Fruit fly (Drosophila melanogaster) whole organism, embryonic: ENCODE measurements around the gene upSET.

Source experiments
- Bdp1 ChIP-seq: fragments of 200-800 bp; sonication (Bioruptor generic); optimal IDR thresholded peaks from 3 replicates; lab custom pipeline; 2016; ENCODE audit warnings: missing biosample characterization, missing genetic modification characterization
- CG1024 ChIP-seq: fragments of 200-800 bp; sonication (Bioruptor generic); IDR thresholded peaks from 2 replicates; pipeline ENCODE4 v1.3.6; 2022; ENCODE audit warnings: missing biosample characterization, missing genetic modification characterization
- CG10267 ChIP-seq: fragments of 200-800 bp; sonication (Bioruptor generic); optimal IDR thresholded peaks from 2 replicates; lab custom pipeline; 2018; ENCODE audit warnings: missing biosample characterization, mild to moderate bottlenecking, missing genetic modification characterization, moderate library complexity
- CG11247 ChIP-seq: fragments of 200-800 bp; sonication (Bioruptor generic); IDR thresholded peaks from 2 replicates; pipeline ENCODE4 v1.3.6; 2022; ENCODE audit warnings: missing biosample characterization, missing genetic modification characterization
- CG11504 ChIP-seq: fragments of 200-800 bp; sonication (Bioruptor generic); optimal IDR thresholded peaks from 3 replicates; lab custom pipeline; 2019; ENCODE audit warnings: missing biosample characterization, mild to moderate bottlenecking, missing genetic modification characterization, moderate library complexity
- CG11695 ChIP-seq: fragments of 200-800 bp; sonication (Bioruptor generic); IDR thresholded peaks from 3 replicates; pipeline ENCODE4 v1.3.6; 2022; ENCODE audit warnings: missing biosample characterization, missing genetic modification characterization
- CG12299 ChIP-seq: fragments of 200-800 bp; sonication (Bioruptor generic); optimal IDR thresholded peaks from 2 replicates; lab custom pipeline; 2018; ENCODE audit warnings: missing biosample characterization, mild to moderate bottlenecking, missing genetic modification characterization
- CG16863 ChIP-seq: fragments of 200-800 bp; sonication (Bioruptor generic); optimal IDR thresholded peaks from 3 replicates; lab custom pipeline; 2016; ENCODE audit warnings: missing biosample characterization, missing genetic modification characterization
- CG17385 ChIP-seq: fragments of 200-800 bp; sonication (Bioruptor generic); optimal IDR thresholded peaks from 3 replicates; lab custom pipeline; 2018; ENCODE audit warnings: missing biosample characterization, mild to moderate bottlenecking, missing genetic modification characterization
- CG18011 ChIP-seq: fragments of 200-800 bp; sonication (Bioruptor generic); optimal IDR thresholded peaks from 2 replicates; lab custom pipeline; 2017; ENCODE audit warnings: missing biosample characterization, missing genetic modification characterization, mild to moderate bottlenecking, moderate library complexity, missing genotype
- CG2202 ChIP-seq: fragments of 200-800 bp; sonication (Bioruptor generic); optimal IDR thresholded peaks from 2 replicates; lab custom pipeline; 2018; ENCODE audit warnings: missing biosample characterization, mild to moderate bottlenecking, missing genetic modification characterization
- CG31365 ChIP-seq: fragments of 200-800 bp; sonication (Bioruptor generic); optimal IDR thresholded peaks from 2 replicates; lab custom pipeline; 2018; ENCODE audit warnings: missing biosample characterization, mild to moderate bottlenecking, missing genetic modification characterization
- CG3281 ChIP-seq: fragments of 200-800 bp; sonication (Bioruptor generic); optimal IDR thresholded peaks from 3 replicates; lab custom pipeline; 2017; ENCODE audit warnings: missing biosample characterization, mild to moderate bottlenecking, missing genetic modification characterization
- CG3995 ChIP-seq: fragments of 200-800 bp; sonication (Bioruptor generic); optimal IDR thresholded peaks from 3 replicates; lab custom pipeline; 2016; ENCODE audit warnings: missing biosample characterization, missing genetic modification characterization
- CG6254 ChIP-seq: fragments of 200-800 bp; sonication (Bioruptor generic); optimal IDR thresholded peaks from 3 replicates; lab custom pipeline; 2017; ENCODE audit warnings: mild to moderate bottlenecking, missing biosample characterization, missing genetic modification reagents, missing genetic modification characterization
- CG6689 ChIP-seq: fragments of 200-800 bp; sonication (Bioruptor generic); IDR thresholded peaks from 2 replicates; pipeline ENCODE4 v1.3.6; 2022; ENCODE audit warnings: missing biosample characterization, missing genetic modification characterization
- CG6791 ChIP-seq: fragments of 200-800 bp; sonication (Bioruptor generic); IDR thresholded peaks from 3 replicates; pipeline ENCODE4 v1.3.6; 2022; ENCODE audit warnings: missing biosample characterization, missing genetic modification characterization; ENCODE audit not compliant: partially characterized antibody
- CG7839 ChIP-seq: fragments of 200-800 bp; sonication (Bioruptor generic); optimal IDR thresholded peaks from 3 replicates; lab custom pipeline; 2018; ENCODE audit warnings: missing biosample characterization, mild to moderate bottlenecking, missing genetic modification characterization, moderate library complexity
- CG8290 ChIP-seq, 3 experiments: fragments of 200-800 bp; sonication (Bioruptor generic); optimal IDR thresholded peaks; 2 replicates each; lab custom pipeline; 2016 to 2019; ENCODE audit warnings: missing biosample characterization in 3 of 3, missing genetic modification characterization in 3 of 3, mild to moderate bottlenecking in 2 of 3, moderate library complexity in 1 of 3
- Dbx ChIP-seq: fragments of 200-800 bp; sonication (Bioruptor generic); IDR thresholded peaks from 3 replicates; pipeline ENCODE4 v1.3.6; 2022; ENCODE audit warnings: missing biosample characterization, missing genetic modification characterization
- Deaf1 ChIP-seq: fragments of 200-800 bp; optimal IDR thresholded peaks from 3 replicates; lab custom pipeline; 2019; ENCODE audit warnings: missing biosample characterization, mild to moderate bottlenecking, missing genetic modification characterization, moderate library complexity
- Fer2 ChIP-seq: fragments of 200-800 bp; sonication (Bioruptor generic); optimal IDR thresholded peaks from 2 replicates; lab custom pipeline; 2018; ENCODE audit warnings: missing biosample characterization, mild to moderate bottlenecking, missing genetic modification characterization, moderate library complexity
- H15 ChIP-seq: fragments of 200-800 bp; sonication (Bioruptor generic); IDR thresholded peaks from 3 replicates; pipeline ENCODE4 v1.3.6; 2022; ENCODE audit warnings: missing biosample characterization, missing genetic modification characterization
- Hand ChIP-seq: fragments of 200-800 bp; sonication (Bioruptor generic); optimal IDR thresholded peaks from 2 replicates; lab custom pipeline; 2017; ENCODE audit warnings: mild to moderate bottlenecking, missing biosample characterization, missing genetic modification reagents, missing genetic modification characterization
- HmgZ ChIP-seq: fragments of 200-800 bp; sonication (Bioruptor generic); optimal IDR thresholded peaks from 2 replicates; lab custom pipeline; 2018; ENCODE audit warnings: missing biosample characterization, mild to moderate bottlenecking, missing genetic modification characterization
- Jarid2 ChIP-seq: fragments of 200-800 bp; sonication (Bioruptor generic); optimal IDR thresholded peaks from 3 replicates; lab custom pipeline; 2017; ENCODE audit warnings: mild to moderate bottlenecking, missing biosample characterization, missing genetic modification reagents, missing genetic modification characterization
- Lim3 ChIP-seq: fragments of 200-800 bp; sonication (Bioruptor generic); IDR thresholded peaks from 2 replicates; pipeline ENCODE4 v1.3.6; 2022; ENCODE audit warnings: missing biosample characterization, missing genetic modification characterization
- Spps ChIP-seq: fragments of 200-800 bp; sonication (Bioruptor generic); optimal IDR thresholded peaks from 2 replicates; lab custom pipeline; 2018; ENCODE audit warnings: missing biosample characterization, mild to moderate bottlenecking, missing genetic modification characterization
- Sry-δ ChIP-seq: fragments of 200-800 bp; sonication (Bioruptor generic); optimal IDR thresholded peaks from 2 replicates; lab custom pipeline; 2016; ENCODE audit warnings: missing biosample characterization, missing genetic modification characterization
- Vsx1 ChIP-seq: fragments of 200-800 bp; sonication (Bioruptor generic); optimal IDR thresholded peaks from 2 replicates; lab custom pipeline; 2017; ENCODE audit warnings: missing biosample characterization, mild to moderate bottlenecking, missing genetic modification characterization, missing genetic modification reagents
- abd-A ChIP-seq: fragments of 200-800 bp; sonication (Bioruptor generic); optimal IDR thresholded peaks from 3 replicates; lab custom pipeline; 2019; ENCODE audit warnings: missing biosample characterization, mild to moderate bottlenecking, missing genetic modification characterization, moderate library complexity
- ato ChIP-seq: fragments of 200-800 bp; sonication (Bioruptor generic); IDR thresholded peaks from 2 replicates; pipeline ENCODE4 v1.3.6; 2022; ENCODE audit warnings: missing biosample characterization, missing genetic modification characterization; ENCODE audit not compliant: partially characterized antibody
- cad ChIP-seq: fragments of >200 bp; optimal IDR thresholded peaks from 2 replicates; lab custom pipeline; 2017; ENCODE audit warnings: missing biosample characterization, missing genetic modification characterization
- ci ChIP-seq: fragments of 200-800 bp; sonication (Bioruptor generic); IDR thresholded peaks from 3 replicates; pipeline ENCODE4 v1.3.6; 2022; ENCODE audit warnings: missing biosample characterization, missing genetic modification characterization
- corto ChIP-seq: fragments of 200-800 bp; sonication (Bioruptor generic); optimal IDR thresholded peaks from 2 replicates; lab custom pipeline; 2016; ENCODE audit warnings: missing biosample characterization, mild to moderate bottlenecking, missing genetic modification characterization, moderate library complexity
- gsb ChIP-seq: fragments of 200-800 bp; sonication (Bioruptor generic); IDR thresholded peaks from 2 replicates; pipeline ENCODE4 v1.3.6; 2022; ENCODE audit warnings: missing biosample characterization, missing genetic modification characterization
- hkb ChIP-seq, 2 experiments: fragments of 200-800 bp in 1 of 2; fragments of >200 bp in 1 of 2; sonication (Bioruptor generic) in 1 of 2; IDR thresholded peaks in 1 of 2; optimal IDR thresholded peaks in 1 of 2; 2 replicates each; pipeline versions ENCODE4 v1.3.6 to Lab custom; 2017 to 2022; ENCODE audit warnings: missing biosample characterization in 1 of 2, missing genetic modification characterization in 1 of 2
- kah ChIP-seq: fragments of 200-800 bp; sonication (Bioruptor generic); optimal IDR thresholded peaks from 2 replicates; lab custom pipeline; 2018; ENCODE audit warnings: missing biosample characterization, mild to moderate bottlenecking, missing genetic modification characterization
- kay ChIP-seq: fragments of 200-800 bp; sonication (Bioruptor generic); optimal IDR thresholded peaks from 2 replicates; lab custom pipeline; 2016; ENCODE audit warnings: missing biosample characterization, missing genetic modification characterization
- lab ChIP-seq: fragments of 200-800 bp; sonication (Bioruptor generic); optimal IDR thresholded peaks from 3 replicates; lab custom pipeline; 2017; ENCODE audit warnings: missing biosample characterization, missing genetic modification characterization, mild to moderate bottlenecking, moderate library complexity, missing genetic modification reagents
- luna ChIP-seq: fragments of 200-800 bp; sonication (Bioruptor generic); optimal IDR thresholded peaks from 2 replicates; lab custom pipeline; 2016; ENCODE audit warnings: missing biosample characterization, missing genetic modification characterization
- nom ChIP-seq: fragments of 200-800 bp; sonication (Bioruptor generic); optimal IDR thresholded peaks from 2 replicates; lab custom pipeline; 2017; ENCODE audit warnings: missing biosample characterization, missing genetic modification characterization, mild to moderate bottlenecking, moderate library complexity, missing genetic modification reagents
- phol ChIP-seq: fragments of 200-800 bp; sonication (Bioruptor generic); optimal IDR thresholded peaks from 3 replicates; lab custom pipeline; 2018; ENCODE audit warnings: missing biosample characterization, mild to moderate bottlenecking, missing genetic modification characterization, moderate library complexity
- pita ChIP-seq: fragments of 200-800 bp; sonication (Bioruptor generic); optimal IDR thresholded peaks from 2 replicates; lab custom pipeline; 2017; ENCODE audit warnings: missing biosample characterization, mild to moderate bottlenecking, missing genetic modification characterization
- pnt ChIP-seq: fragments of 200-800 bp; sonication (Bioruptor generic); optimal IDR thresholded peaks from 3 replicates; lab custom pipeline; 2016; ENCODE audit warnings: missing biosample characterization, missing genetic modification characterization
- pum ChIP-seq: fragments of 200-800 bp; sonication (Bioruptor generic); optimal IDR thresholded peaks from 2 replicates; lab custom pipeline; 2016; ENCODE audit warnings: missing biosample characterization, missing genetic modification characterization
- scrt ChIP-seq: fragments of 200-800 bp; sonication (Bioruptor generic); optimal IDR thresholded peaks from 2 replicates; lab custom pipeline; 2018; ENCODE audit warnings: missing biosample characterization, mild to moderate bottlenecking, missing genetic modification characterization, moderate library complexity
- slbo ChIP-seq: fragments of 200-800 bp; sonication (Bioruptor generic); IDR thresholded peaks from 2 replicates; pipeline ENCODE4 v1.3.6; 2022; ENCODE audit warnings: missing biosample characterization, missing genetic modification characterization
- stc ChIP-seq: fragments of 200-800 bp; sonication (Bioruptor generic); IDR thresholded peaks from 2 replicates; pipeline ENCODE4 v1.3.6; 2022; ENCODE audit warnings: missing biosample characterization, missing genetic modification characterization
- vfl ChIP-seq: fragments of 200-800 bp; sonication (Bioruptor generic); optimal IDR thresholded peaks from 2 replicates; lab custom pipeline; 2016; ENCODE audit warnings: missing biosample characterization, missing genetic modification characterization

upSET gene

dm6 chr3L:13957212-13957668, 44.7 kb upstream of the upSET start (continued):
- TF ChIP-seq cad (no peak), CG6689 (GFP tag; lab: Robert Waterston, UW) (peak; percentile 75), abd-A (tag; lab: Kevin White, UChicago) (no peak), CG7839 (tag; lab: Kevin White, UChicago) (peak; percentile 76), Lim3 (GFP tag; lab: Robert Waterston, UW) (no peak), CG11247 (no peak), CG3281 (GFP tag; lab: Kevin White, UChicago) (peak; percentile 55), CG8290 (GFP tag; optimal IDR thresholded peaks at IDR 0.05; lab: Kevin White, UChicago) (peak; percentile 42), CG8290 (tag; optimal IDR thresholded peaks at IDR 0.05; lab: Kevin White, UChicago) (no peak), Deaf1 (tag; lab: Kevin White, UChicago) (peak; percentile 34), Dbx (0 out of 3 replicates have a peak, but pooled peaks have one; percentile 28), Hand (GFP tag; lab: Kevin White, UChicago) (no peak), slbo (GFP tag; lab: Robert Waterston, UW) (peak; percentile 25; the same call in 1 of the 2 replicates), pita (GFP tag; lab: Kevin White, UChicago) (no peak), gsb (GFP tag; lab: Robert Waterston, UW) (no peak), CG3995 (GFP tag; lab: Kevin White, UChicago) (no peak), Fer2 (no peak), nom (GFP tag; lab: Kevin White, UChicago) (no peak), CG16863 (GFP tag; lab: Kevin White, UChicago) (peak; percentile 4), pnt (GFP tag; lab: Kevin White, UChicago) (peak; percentile 6), CG2202 (tag; lab: Kevin White, UChicago) (peak; percentile 36), phol (peak; percentile 91), H15 (GFP tag; lab: Robert Waterston, UW) (no peak), Spps (no peak), Sry-δ (GFP tag; lab: Kevin White, UChicago) (no peak), vfl (GFP tag; lab: Kevin White, UChicago) (no peak), CG1024 (GFP tag; lab: Robert Waterston, UW) (no peak), corto (GFP tag; lab: Kevin White, UChicago) (no peak), kah (GFP tag; lab: Kevin White, UChicago) (peak; percentile 18), hkb (optimal IDR thresholded peaks at IDR 0.05; lab: Kevin White, UChicago) (no peak), hkb (GFP tag; IDR thresholded peaks at IDR 0.05; lab: Robert Waterston, UW) (peak; percentile 63), ci (GFP tag; lab: Robert Waterston, UW) (no peak), Bdp1 (GFP tag; lab: Kevin White, UChicago) (no peak), Vsx1 (GFP tag; lab: Kevin White, UChicago) (peak; percentile 65), CG12299 (tag; lab: Kevin White, UChicago) (peak; percentile 22), lab (GFP tag; lab: Kevin White, UChicago) (peak; percentile 50), stc (GFP tag; lab: Robert Waterston, UW) (no peak), kay (GFP tag; lab: Kevin White, UChicago) (peak; percentile 18), scrt (GFP tag; lab: Kevin White, UChicago) (peak; percentile 6), ato (GFP tag; lab: Robert Waterston, UW) (no peak), CG10267 (tag; lab: Kevin White, UChicago) (peak; percentile 79), CG18011 (GFP tag; lab: Kevin White, UChicago) (no peak), luna (GFP tag; lab: Kevin White, UChicago) (no peak), CG31365 (no peak), CG11504 (tag; lab: Kevin White, UChicago) (peak; percentile 89), CG17385 (GFP tag; lab: Kevin White, UChicago) (peak; percentile 70), pum (GFP tag; lab: Kevin White, UChicago) (no peak), CG11695 (GFP tag; lab: Robert Waterston, UW) (no peak; the same call in 2 of the 3 replicates), CG6254 (GFP tag; lab: Kevin White, UChicago) (peak; percentile 63), HmgZ (no peak), Jarid2 (GFP tag; lab: Kevin White, UChicago) (peak; percentile 53), CG6791 (GFP tag; lab: Robert Waterston, UW) (no peak)
